Worm (Caenorhabditis elegans) whole organism, mixed stage, embryonic: ENCODE results near the gene F40G12.11.

ENCODE experiments used
- bed-3 ChIP-seq: fragments of 200-800 bp; sonication (Bioruptor generic); optimal IDR thresholded peaks from 3 replicates; lab custom pipeline; 2018; ENCODE audit warnings: mild to moderate bottlenecking, missing genetic modification characterization, moderate library complexity, missing compliant biosample characterization
- lin-13 ChIP-seq: fragments of 150-350 bp; optimal IDR thresholded peaks from 2 replicates; lab custom pipeline; 2014; ENCODE audit warnings: missing biosample characterization, missing genetic modification characterization

- TF ChIP-seq bed-3 (GFP tag; lab: Kevin White, UChicago) (no peak), lin-13 (tag; lab: Kevin White, UChicago) (no peak)
Measured at ce11 chrV:14285803-14286202, at the start of gene F40G12.11.
